Fruit fly (Drosophila melanogaster) whole organism, embryonic: ENCODE data around the gene CG14015.

ENCODE experiments used
- Ada2b ChIP-seq: fragments of 200-800 bp; sonication (Bioruptor generic); IDR thresholded peaks from 2 replicates; pipeline ENCODE4 v1.3.6; 2022; ENCODE audit warnings: missing biosample characterization, missing genetic modification characterization
- Atf6 ChIP-seq: fragments of 200-800 bp; sonication (Bioruptor generic); IDR thresholded peaks from 2 replicates; pipeline ENCODE4 v1.3.6; 2022; ENCODE audit warnings: missing biosample characterization, missing genetic modification characterization
- Blimp-1 ChIP-seq: fragments of 200-800 bp; sonication (Bioruptor generic); optimal IDR thresholded peaks from 3 replicates; lab custom pipeline; 2018; ENCODE audit warnings: missing biosample characterization, missing genetic modification characterization, mild to moderate bottlenecking, moderate library complexity, missing genetic modification reagents
- CG1024 ChIP-seq: fragments of 200-800 bp; sonication (Bioruptor generic); IDR thresholded peaks from 2 replicates; pipeline ENCODE4 v1.3.6; 2022; ENCODE audit warnings: missing biosample characterization, missing genetic modification characterization
- CG10267 ChIP-seq: fragments of 200-800 bp; sonication (Bioruptor generic); optimal IDR thresholded peaks from 2 replicates; lab custom pipeline; 2018; ENCODE audit warnings: missing biosample characterization, mild to moderate bottlenecking, missing genetic modification characterization, moderate library complexity
- CG10654 ChIP-seq: fragments of 200-800 bp; sonication (Bioruptor generic); optimal IDR thresholded peaks from 2 replicates; lab custom pipeline; 2016; ENCODE audit warnings: missing biosample characterization, missing genetic modification characterization
- CG11560 ChIP-seq: fragments of 200-800 bp; sonication (Bioruptor generic); IDR thresholded peaks from 3 replicates; pipeline ENCODE4 v1.3.6; 2022; ENCODE audit warnings: missing biosample characterization, missing genetic modification characterization
- CG12659 ChIP-seq: fragments of 200-800 bp; sonication (Bioruptor generic); optimal IDR thresholded peaks from 3 replicates; lab custom pipeline; 2017; ENCODE audit warnings: mild to moderate bottlenecking, missing biosample characterization, missing genetic modification reagents, missing genetic modification characterization
- CG13894 ChIP-seq: fragments of 200-800 bp; sonication (Bioruptor generic); optimal IDR thresholded peaks from 3 replicates; lab custom pipeline; 2018; ENCODE audit warnings: missing biosample characterization, mild to moderate bottlenecking, missing genetic modification characterization, moderate library complexity
- CG14860 ChIP-seq: fragments of 200-800 bp; sonication (Bioruptor generic); IDR thresholded peaks from 3 replicates; pipeline ENCODE4 v1.3.6; 2022; ENCODE audit warnings: missing biosample characterization, missing genetic modification characterization; ENCODE audit not compliant: partially characterized antibody
- CG15514 ChIP-seq: fragments of 200-800 bp; sonication (Bioruptor generic); optimal IDR thresholded peaks from 3 replicates; lab custom pipeline; 2017; ENCODE audit warnings: missing biosample characterization, missing genetic modification characterization, mild to moderate bottlenecking, moderate library complexity, missing genetic modification reagents
- CG17359 ChIP-seq: fragments of 200-800 bp; sonication (Bioruptor generic); optimal IDR thresholded peaks from 3 replicates; lab custom pipeline; 2018; ENCODE audit warnings: missing biosample characterization, mild to moderate bottlenecking, missing genetic modification characterization, moderate library complexity
- CG17361 ChIP-seq: fragments of 200-800 bp; sonication (Bioruptor generic); IDR thresholded peaks from 3 replicates; pipeline ENCODE4 v1.3.6; 2022; ENCODE audit warnings: missing biosample characterization, missing genetic modification characterization
- CG17612 ChIP-seq: fragments of 200-800 bp; sonication (Bioruptor generic); IDR thresholded peaks from 2 replicates; pipeline ENCODE4 v1.3.6; 2022; ENCODE audit warnings: missing biosample characterization, missing genetic modification characterization
- CG18619 ChIP-seq: fragments of 200-800 bp; sonication (Bioruptor generic); optimal IDR thresholded peaks from 3 replicates; lab custom pipeline; 2017; ENCODE audit warnings: missing biosample characterization, mild to moderate bottlenecking, missing genetic modification characterization
- CG32767 ChIP-seq: fragments of 200-800 bp; sonication (Bioruptor generic); IDR thresholded peaks from 2 replicates; pipeline ENCODE4 v1.3.6; 2022; ENCODE audit warnings: missing biosample characterization, missing genetic modification characterization
- CG34422 ChIP-seq: fragments of 200-800 bp; sonication (Bioruptor generic); IDR thresholded peaks from 3 replicates; pipeline ENCODE4 v1.3.6; 2022; ENCODE audit warnings: missing biosample characterization, missing genetic modification characterization
- CG7357 ChIP-seq: fragments of 200-800 bp; sonication (Bioruptor generic); IDR thresholded peaks from 3 replicates; pipeline ENCODE4 v1.3.6; 2022; ENCODE audit warnings: missing biosample characterization, missing genetic modification characterization
- CG8478 ChIP-seq: fragments of >200 bp; optimal IDR thresholded peaks from 2 replicates; lab custom pipeline; 2018
- CG8765 ChIP-seq: fragments of 200-800 bp; sonication (Bioruptor generic); IDR thresholded peaks from 2 replicates; pipeline ENCODE4 v1.3.6; 2022; ENCODE audit warnings: missing biosample characterization, missing genetic modification characterization
- D19A ChIP-seq: fragments of 200-800 bp; optimal IDR thresholded peaks from 3 replicates; lab custom pipeline; 2019; ENCODE audit warnings: missing biosample characterization, mild to moderate bottlenecking, missing genetic modification characterization, moderate library complexity
- Doc3 ChIP-seq: fragments of 200-800 bp; sonication (Bioruptor generic); IDR thresholded peaks from 3 replicates; pipeline ENCODE4 v1.3.6; 2022; ENCODE audit warnings: missing biosample characterization, missing genetic modification characterization; ENCODE audit not compliant: partially characterized antibody
- Fer3 ChIP-seq: fragments of 200-800 bp; sonication (Bioruptor generic); optimal IDR thresholded peaks from 2 replicates; lab custom pipeline; 2018; ENCODE audit warnings: missing biosample characterization, mild to moderate bottlenecking, missing genetic modification characterization, moderate library complexity
- H2.0 ChIP-seq: fragments of 200-800 bp; sonication (Bioruptor generic); IDR thresholded peaks from 2 replicates; pipeline ENCODE4 v1.3.6; 2022; ENCODE audit warnings: missing biosample characterization, missing genetic modification characterization
- HHEX ChIP-seq: fragments of 200-800 bp; sonication (Bioruptor generic); optimal IDR thresholded peaks from 3 replicates; lab custom pipeline; 2017; ENCODE audit warnings: missing biosample characterization, mild to moderate bottlenecking, missing genetic modification characterization, missing genetic modification reagents
- HmgZ ChIP-seq: fragments of 200-800 bp; sonication (Bioruptor generic); optimal IDR thresholded peaks from 2 replicates; lab custom pipeline; 2018; ENCODE audit warnings: missing biosample characterization, mild to moderate bottlenecking, missing genetic modification characterization
- Meics ChIP-seq: fragments of 200-800 bp; sonication (Bioruptor generic); optimal IDR thresholded peaks from 2 replicates; lab custom pipeline; 2017; ENCODE audit warnings: missing biosample characterization, mild to moderate bottlenecking, missing genetic modification characterization
- NC2α ChIP-seq: fragments of 200-800 bp; sonication (Bioruptor generic); optimal IDR thresholded peaks from 2 replicates; lab custom pipeline; 2016; ENCODE audit warnings: missing biosample characterization, missing genetic modification characterization
- Sry-β ChIP-seq: fragments of 200-800 bp; sonication (Bioruptor generic); optimal IDR thresholded peaks from 2 replicates; lab custom pipeline; 2018; ENCODE audit warnings: missing biosample characterization, mild to moderate bottlenecking, missing genetic modification characterization, moderate library complexity
- Taf1 ChIP-seq: fragments of 200-800 bp; sonication (Bioruptor generic); IDR thresholded peaks from 2 replicates; pipeline ENCODE4 v1.3.6; 2022; ENCODE audit warnings: missing biosample characterization, missing genetic modification characterization
- Usf ChIP-seq: fragments of 200-800 bp; sonication (Bioruptor generic); optimal IDR thresholded peaks from 2 replicates; lab custom pipeline; 2017; ENCODE audit warnings: missing genotype, missing biosample characterization, missing genetic modification characterization
- Xbp1 ChIP-seq: fragments of 200-800 bp; sonication (Bioruptor generic); optimal IDR thresholded peaks from 3 replicates; lab custom pipeline; 2016; ENCODE audit warnings: missing biosample characterization, mild to moderate bottlenecking, missing genetic modification characterization
- ase ChIP-seq: fragments of 200-800 bp; sonication (Bioruptor generic); IDR thresholded peaks from 3 replicates; pipeline ENCODE4 v1.3.6; 2022; ENCODE audit warnings: missing biosample characterization, missing genetic modification characterization
- chn ChIP-seq: fragments of 200-800 bp; sonication (Bioruptor generic); optimal IDR thresholded peaks from 2 replicates; lab custom pipeline; 2016; ENCODE audit warnings: missing biosample characterization, missing genetic modification characterization
- dm ChIP-seq: fragments of 200-800 bp; sonication (Bioruptor generic); optimal IDR thresholded peaks from 3 replicates; lab custom pipeline; 2016; ENCODE audit warnings: missing biosample characterization, missing genetic modification characterization
- exex ChIP-seq: fragments of 200-800 bp; sonication (Bioruptor generic); optimal IDR thresholded peaks from 4 replicates; lab custom pipeline; 2018; ENCODE audit warnings: missing biosample characterization, mild to moderate bottlenecking, missing genetic modification characterization, moderate library complexity
- fd3F ChIP-seq: fragments of 200-800 bp; sonication (Bioruptor generic); optimal IDR thresholded peaks from 2 replicates; lab custom pipeline; 2018; ENCODE audit warnings: missing biosample characterization, mild to moderate bottlenecking, missing genetic modification characterization, moderate library complexity
- gcm ChIP-seq: fragments of 200-800 bp; sonication (Bioruptor generic); optimal IDR thresholded peaks from 2 replicates; lab custom pipeline; 2019; ENCODE audit warnings: missing biosample characterization, mild to moderate bottlenecking, missing genetic modification characterization, moderate library complexity
- gro ChIP-seq: fragments of 200-800 bp; sonication (Bioruptor generic); optimal IDR thresholded peaks from 2 replicates; lab custom pipeline; 2016; ENCODE audit warnings: missing biosample characterization, missing genetic modification characterization
- ind ChIP-seq: fragments of 200-800 bp; sonication (Bioruptor generic); optimal IDR thresholded peaks from 3 replicates; lab custom pipeline; 2016; ENCODE audit warnings: missing biosample characterization, missing genetic modification characterization
- ken ChIP-seq: fragments of 200-800 bp; sonication (Bioruptor generic); IDR thresholded peaks from 3 replicates; pipeline ENCODE4 v1.3.6; 2022; ENCODE audit warnings: missing biosample characterization, missing genetic modification characterization
- nerfin-1 ChIP-seq: fragments of 200-800 bp; sonication (Bioruptor generic); optimal IDR thresholded peaks from 3 replicates; lab custom pipeline; 2019; ENCODE audit warnings: missing biosample characterization, mild to moderate bottlenecking, missing genetic modification characterization, moderate library complexity
- onecut ChIP-seq: fragments of 200-800 bp; sonication (Bioruptor generic); IDR thresholded peaks from 2 replicates; pipeline ENCODE4 v1.3.6; 2022; ENCODE audit warnings: missing biosample characterization, missing genetic modification characterization
- sc ChIP-seq, 3 experiments: fragments of >200 bp in 2 of 3; fragments of 200-800 bp in 1 of 3; sonication (Bioruptor generic) in 1 of 3; optimal IDR thresholded peaks; 2 replicates in 2 of 3; 3 replicates in 1 of 3; lab custom pipeline; 2017; ENCODE audit warnings: mild to moderate bottlenecking in 1 of 3, missing biosample characterization in 1 of 3, missing genetic modification characterization in 1 of 3, missing genetic modification reagents in 1 of 3
- schlank ChIP-seq: fragments of 200-800 bp; sonication (Bioruptor generic); optimal IDR thresholded peaks from 2 replicates; lab custom pipeline; 2018; ENCODE audit warnings: missing biosample characterization, mild to moderate bottlenecking, missing genetic modification characterization
- slbo ChIP-seq: fragments of 200-800 bp; sonication (Bioruptor generic); IDR thresholded peaks from 2 replicates; pipeline ENCODE4 v1.3.6; 2022; ENCODE audit warnings: missing biosample characterization, missing genetic modification characterization
- stwl ChIP-seq: fragments of 200-800 bp; sonication (Bioruptor generic); optimal IDR thresholded peaks from 3 replicates; lab custom pipeline; 2018; ENCODE audit warnings: missing biosample characterization, mild to moderate bottlenecking, missing genetic modification characterization, moderate library complexity
- tna ChIP-seq: fragments of 200-800 bp; sonication (Bioruptor generic); IDR thresholded peaks from 2 replicates; pipeline ENCODE4 v1.3.6; 2022; ENCODE audit warnings: missing biosample characterization, missing genetic modification characterization; ENCODE audit not compliant: partially characterized antibody
- yki ChIP-seq: fragments of >200 bp; optimal IDR thresholded peaks from 3 replicates; lab custom pipeline; 2018

The CG14015 gene

dm6 chr2L:5523848-5524473, 15.0 kb downstream of the CG14015 start, which contains the start of the genes Vps52 and Elp4 (continued):
- TF ChIP-seq CG10654 (GFP tag; lab: Kevin White, UChicago) = peak; percentile 65
- TF ChIP-seq Xbp1 (GFP tag; lab: Kevin White, UChicago) = peak; percentile 81
- TF ChIP-seq CG7357 (GFP tag; lab: Robert Waterston, UW) = 0 out of 3 replicates have a peak, but pooled peaks have one; percentile 32
- TF ChIP-seq CG17361 (GFP tag; lab: Robert Waterston, UW) = peak; percentile 93
- TF ChIP-seq ken = peak; percentile 56; the same call in 1 of the 3 replicates
- no peak for TF ChIP-seq sc (optimal IDR thresholded peaks at IDR 0.05; lab: Kevin White, UChicago)
- TF ChIP-seq sc (GFP tag; optimal IDR thresholded peaks at IDR 0.05; lab: Kevin White, UChicago) = peak; percentile 60
- 0 out of 2 replicates have a peak, but pooled peaks have one; percentile 41 for TF ChIP-seq onecut
- peak; percentile 72; the same call in 2 of the 3 replicates for TF ChIP-seq CG14860
- TF ChIP-seq CG13894 (tag; lab: Kevin White, UChicago) = peak; percentile 78
- TF ChIP-seq Blimp-1 = peak; percentile 75
- peak; percentile 79 for TF ChIP-seq Sry-β (GFP tag; lab: Kevin White, UChicago)
- peak; percentile 65; the same call in 1 of the 3 replicates for TF ChIP-seq CG34422
- no peak for TF ChIP-seq CG8478
- TF ChIP-seq CG1024 (GFP tag; lab: Robert Waterston, UW) = peak; percentile 41; the same call in 1 of the 2 replicates
- TF ChIP-seq slbo (GFP tag; lab: Robert Waterston, UW) = peak; percentile 74
- TF ChIP-seq gcm (GFP tag; lab: Kevin White, UChicago) = peak; percentile 63
- peak; percentile 29; the same call in 1 of the 2 replicates for TF ChIP-seq Taf1 (GFP tag; lab: Robert Waterston, UW)
- 0 out of 2 replicates have a peak, but pooled peaks have one; percentile 42 for TF ChIP-seq CG17612 (GFP tag; lab: Robert Waterston, UW)
- peak; percentile 56 for TF ChIP-seq gro (GFP tag; lab: Kevin White, UChicago)
- TF ChIP-seq CG18619 (GFP tag; lab: Kevin White, UChicago) = peak; percentile 67
- peak; percentile 52 for TF ChIP-seq exex
- TF ChIP-seq chn = peak; percentile 40
- TF ChIP-seq Doc3 (GFP tag; lab: Robert Waterston, UW) = peak; percentile 61; the same call in 2 of the 3 replicates
- peak; percentile 78 for TF ChIP-seq ind (GFP tag; lab: Kevin White, UChicago)
- TF ChIP-seq schlank (tag; lab: Kevin White, UChicago) = no peak
- TF ChIP-seq tna (GFP tag; lab: Robert Waterston, UW) = peak; percentile 64
- TF ChIP-seq CG17359 (tag; lab: Kevin White, UChicago) = peak; percentile 75
- peak; percentile 63 for TF ChIP-seq HHEX (GFP tag; lab: Kevin White, UChicago)
- TF ChIP-seq Meics = peak; percentile 77
- peak; percentile 56 for TF ChIP-seq Ada2b (GFP tag; lab: Robert Waterston, UW)
- 0 out of 3 replicates have a peak, but pooled peaks have one; percentile 30 for TF ChIP-seq CG11560 (tag; lab: Robert Waterston, UW)
- peak; percentile 82 for TF ChIP-seq Fer3 (tag; lab: Kevin White, UChicago)
- TF ChIP-seq H2.0 (GFP tag; lab: Robert Waterston, UW) = peak; percentile 53
- TF ChIP-seq CG10267 (tag; lab: Kevin White, UChicago) = peak; percentile 75
- peak; percentile 66 for TF ChIP-seq HmgZ (tag; lab: Kevin White, UChicago)
- TF ChIP-seq ase (GFP tag; lab: Robert Waterston, UW) = peak; percentile 40; the same call in 1 of the 3 replicates
- peak; percentile 89 for TF ChIP-seq CG12659
- peak; percentile 68 for TF ChIP-seq nerfin-1 (tag; lab: Kevin White, UChicago)
- peak; percentile 36 for TF ChIP-seq stwl (tag; lab: Kevin White, UChicago)
- TF ChIP-seq dm (GFP tag; lab: Kevin White, UChicago) = peak; percentile 43
- TF ChIP-seq CG8765 (GFP tag; lab: Robert Waterston, UW) = no peak
- peak; percentile 39 for TF ChIP-seq CG15514 (GFP tag; lab: Kevin White, UChicago)
- peak; percentile 65; the same call in 1 of the 2 replicates for TF ChIP-seq CG32767 (GFP tag; lab: Robert Waterston, UW)
- peak; percentile 78 for TF ChIP-seq fd3F
- no peak for TF ChIP-seq yki (lab: Kevin White, UChicago)
- peak; percentile 75 for TF ChIP-seq Atf6 (GFP tag; lab: Robert Waterston, UW)
- no peak for TF ChIP-seq NC2α (GFP tag; lab: Kevin White, UChicago)
- no peak for TF ChIP-seq D19A (tag; lab: Kevin White, UChicago)
- peak; percentile 44 for TF ChIP-seq Usf
